Fruit fly (Drosophila melanogaster) S2 (cell line): ENCODE data around the gene Grip163.

Source experiments
- CG8478 ChIP-seq: fragments of >200 bp; optimal IDR thresholded peaks from 2 replicates; lab custom pipeline; 2018
- CTCF ChIP-seq, 2 experiments: fragments of >200 bp; optimal IDR thresholded peaks; 2 replicates each; lab custom pipeline; 2018

DNA sequence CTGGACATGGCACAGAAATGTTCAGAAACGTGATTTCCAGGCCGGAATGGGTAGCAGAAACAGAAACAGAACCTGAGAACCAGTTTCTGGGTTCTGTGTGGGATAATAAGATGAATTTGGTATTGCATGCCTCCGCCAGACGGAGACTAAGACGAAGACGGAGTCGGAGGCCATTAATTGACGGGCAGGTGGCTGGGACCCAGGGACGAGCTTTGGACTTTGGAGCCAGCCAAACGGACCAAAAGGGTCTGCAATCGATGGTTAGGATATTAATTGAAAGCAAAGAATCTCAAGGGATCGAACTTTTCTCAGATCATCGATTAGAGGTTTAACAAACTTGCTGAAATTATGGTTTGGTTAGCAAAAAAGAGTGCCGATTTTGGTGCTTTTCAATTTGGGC lies 16.3 kb upstream of the Grip163 start:
- TF ChIP-seq CTCF (optimal IDR thresholded peaks at IDR 0.05; lab: Kevin White, UChicago): no peak
- no peak for TF ChIP-seq CG8478 (lab: Kevin White, UChicago)
